Worm (Caenorhabditis elegans) whole organism, early embryonic: Measurements from ENCODE around the gene Y38E10A.9.

ENCODE experiments used
- B0310.2 ChIP-seq: sonication (generic microtip); optimal IDR thresholded peaks from 2 replicates; lab custom pipeline; 2016; ENCODE audit warnings: mild to moderate bottlenecking, missing genetic modification characterization, missing compliant biosample characterization
- F13C5.2 ChIP-seq: sonication (generic microtip); optimal IDR thresholded peaks from 2 replicates; lab custom pipeline; 2017; ENCODE audit warnings: mild to moderate bottlenecking, missing genetic modification characterization, inconsistent platforms, missing compliant biosample characterization
- ama-1 ChIP-seq: fragments of 150-350 bp; optimal IDR thresholded peaks from 2 replicates; lab custom pipeline; 2014
- ceh-13 ChIP-seq: fragments of 200-800 bp; sonication (Bioruptor generic); optimal IDR thresholded peaks from 2 replicates; lab custom pipeline; 2018; ENCODE audit warnings: mild to moderate bottlenecking, missing genetic modification characterization, missing compliant biosample characterization
- ceh-36 ChIP-seq: sonication (generic microtip); optimal IDR thresholded peaks from 2 replicates; lab custom pipeline; 2016; ENCODE audit warnings: missing genetic modification characterization, inconsistent platforms, missing compliant biosample characterization
- flt-1 ChIP-seq: fragments of 200-800 bp; sonication (Bioruptor generic); IDR thresholded peaks from 2 replicates; pipeline ENCODE4 v1.3.6; 2022; ENCODE audit warnings: missing genetic modification characterization, missing compliant biosample characterization
- hmbx-1 ChIP-seq: sonication (generic microtip); optimal IDR thresholded peaks from 2 replicates; lab custom pipeline; 2016; ENCODE audit warnings: mild to moderate bottlenecking, missing genetic modification characterization, missing compliant biosample characterization
- hmg-4 ChIP-seq: fragments of 200-800 bp; sonication (Bioruptor generic); optimal IDR thresholded peaks from 2 replicates; lab custom pipeline; 2018; ENCODE audit warnings: mild to moderate bottlenecking, missing genetic modification characterization, missing compliant biosample characterization
- hnd-1 ChIP-seq: sonication (generic microtip); optimal IDR thresholded peaks from 2 replicates; lab custom pipeline; 2016; ENCODE audit warnings: missing genetic modification characterization, missing compliant biosample characterization
- scrt-1 ChIP-seq: fragments of 200-800 bp; sonication (Bioruptor generic); IDR thresholded peaks from 2 replicates; pipeline ENCODE4 v1.3.6; 2022; ENCODE audit warnings: missing genetic modification characterization, missing compliant biosample characterization
- tbx-37 ChIP-seq: fragments of 200-800 bp; sonication (Bioruptor generic); conservative IDR thresholded peaks from 2 replicates; pipeline ENCODE4 v1.3.6; 2022; ENCODE audit warnings: missing genetic modification reagents, missing genetic modification characterization, missing compliant biosample characterization

DNA sequence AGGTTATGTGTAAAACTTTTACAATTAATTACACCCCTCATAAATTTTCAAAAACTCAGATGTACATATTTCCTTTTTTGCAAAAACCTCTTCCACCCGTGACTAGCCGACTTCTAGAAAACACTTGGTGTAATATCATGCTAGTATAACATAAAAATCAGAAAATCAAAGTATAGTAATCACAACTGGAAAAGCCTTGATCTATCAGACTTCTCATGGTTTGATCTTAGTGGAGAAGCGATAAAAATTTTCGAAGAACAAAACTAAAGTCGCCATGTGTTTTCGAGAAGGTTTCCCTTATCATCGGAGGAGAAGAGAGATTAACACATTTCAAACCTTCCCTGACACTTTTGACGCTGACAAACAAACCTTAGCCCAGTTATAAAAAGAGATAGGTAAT, 19.8 kb downstream of the Y38E10A.9 start, which contains the start of gene nspe-5:
- TF ChIP-seq hmbx-1 (no peak), ceh-13 (no peak), ceh-36 (no peak), ama-1 (no peak), tbx-37 (GFP tag; lab: Robert Waterston, UW) (no peak), hmg-4 (GFP tag; lab: Kevin White, UChicago) (no peak), scrt-1 (GFP tag; lab: Robert Waterston, UW) (no peak), hnd-1 (tag; lab: Kevin White, UChicago) (no peak), B0310.2 (tag; lab: Kevin White, UChicago) (no peak), F13C5.2 (tag; lab: Kevin White, UChicago) (no peak), flt-1 (no peak)
